Fruit fly (Drosophila melanogaster): ENCODE measurements around the gene Phlpp.

DNA sequence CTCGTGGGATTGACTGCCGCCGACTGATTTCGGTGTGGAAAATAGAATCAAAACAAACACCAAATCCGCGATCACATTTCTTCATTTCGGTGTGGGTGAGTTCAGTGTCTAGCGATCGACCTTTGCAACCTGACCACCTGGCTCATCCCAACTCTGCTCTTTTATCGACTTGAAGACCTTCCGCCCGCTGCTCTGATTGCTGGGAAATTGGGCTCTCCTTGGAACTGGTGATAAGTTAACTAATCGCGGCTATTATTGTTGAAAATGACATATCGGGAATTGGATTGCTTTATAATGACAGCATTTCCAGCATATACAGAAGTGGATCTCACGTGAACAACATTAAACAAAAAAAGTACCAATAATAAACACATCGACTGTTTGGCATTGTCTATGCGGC is 38.4 kb downstream of the Phlpp start:
- TF ChIP-seq Xrp1 (GFP tag; IDR thresholded peaks at IDR 0.05) (no peak), psq (GFP tag; optimal IDR thresholded peaks at IDR 0.05) (no peak), D19B (GFP tag; optimal IDR thresholded peaks at IDR 0.05) (no peak), CG2116 (GFP tag; optimal IDR thresholded peaks at IDR 0.05) (no peak), MTF-1 (GFP tag; optimal IDR thresholded peaks at IDR 0.05; ENCODE audit: borderline replicate concordance) (no peak), Bgb (GFP tag; IDR thresholded peaks at IDR 0.05; ENCODE audit: partially characterized antibody) (no peak), CkIIα-i1 (GFP tag; IDR thresholded peaks at IDR 0.05) (no peak), Ssrp (tag; optimal IDR thresholded peaks at IDR 0.05) (no peak), pan (optimal IDR thresholded peaks at IDR 0.05) (no peak), pan (GFP tag; optimal IDR thresholded peaks at IDR 0.05 in 1 of 2, IDR thresholded peaks at IDR 0.05 in 1 of 2) (no peak)

Data from whole organism, embryonic.